Worm (Caenorhabditis elegans) whole organism, L4/young adult: ENCODE results near the gene C50A2.7.

ENCODE experiments used
- W03F9.2 ChIP-seq: fragments of 150-350 bp; optimal IDR thresholded peaks from 2 replicates; lab custom pipeline; 2014; ENCODE audit warnings: missing biosample characterization, missing genetic modification characterization
- him-1 ChIP-seq: sonication (generic microtip); optimal IDR thresholded peaks from 2 replicates; lab custom pipeline; 2016; ENCODE audit warnings: missing genotype, missing genetic modification reagents, missing genetic modification characterization, missing compliant biosample characterization

ce11 chrIV:1176613-1177012 lies 13.4 kb downstream of the C50A2.7 start:
- TF ChIP-seq him-1 (tag; lab: Kevin White, UChicago): no peak
- TF ChIP-seq W03F9.2 (tag; lab: Kevin White, UChicago): no peak
